Fruit fly (Drosophila melanogaster) whole organism, embryonic: ENCODE measurements around the gene CG13833.

Experiments used
- Awh ChIP-seq: fragments of 200-800 bp; sonication (Bioruptor generic); IDR thresholded peaks from 2 replicates; pipeline ENCODE4, ENCODE4 v1.3.6; 2022; ENCODE audit warnings: missing biosample characterization, missing genetic modification characterization
- B-H2 ChIP-seq: fragments of 200-800 bp; sonication (Bioruptor generic); optimal IDR thresholded peaks from 2 replicates; lab custom pipeline; 2018; ENCODE audit warnings: missing biosample characterization, mild to moderate bottlenecking, missing genetic modification characterization
- CG10209 ChIP-seq: fragments of 200-800 bp; sonication (Bioruptor generic); optimal IDR thresholded peaks from 3 replicates; lab custom pipeline; 2017; ENCODE audit warnings: missing biosample characterization, mild to moderate bottlenecking, missing genetic modification characterization, missing genetic modification reagents
- CG11093 ChIP-seq: fragments of 200-800 bp; sonication (Bioruptor generic); IDR thresholded peaks from 3 replicates; pipeline ENCODE4 v1.3.6; 2022; ENCODE audit warnings: missing biosample characterization, missing genetic modification characterization
- CG12219 ChIP-seq: fragments of 200-800 bp; sonication (Bioruptor generic); optimal IDR thresholded peaks from 3 replicates; lab custom pipeline; 2018; ENCODE audit warnings: missing biosample characterization, mild to moderate bottlenecking, missing genetic modification characterization
- CG1233 ChIP-seq: fragments of 200-800 bp; sonication (Bioruptor generic); optimal IDR thresholded peaks from 4 replicates; lab custom pipeline; 2018; ENCODE audit warnings: missing biosample characterization, mild to moderate bottlenecking, missing genetic modification characterization
- CG13775 ChIP-seq: fragments of 200-800 bp; sonication (Bioruptor generic); optimal IDR thresholded peaks from 3 replicates; lab custom pipeline; 2017; ENCODE audit warnings: missing biosample characterization, mild to moderate bottlenecking, missing genetic modification characterization
- CG1529 ChIP-seq: fragments of 200-800 bp; sonication (Bioruptor generic); optimal IDR thresholded peaks from 3 replicates; lab custom pipeline; 2018; ENCODE audit warnings: missing biosample characterization, missing genetic modification characterization
- CG1603 ChIP-seq: fragments of 200-800 bp; sonication (Bioruptor generic); optimal IDR thresholded peaks from 2 replicates; lab custom pipeline; 2019; ENCODE audit warnings: missing biosample characterization, mild to moderate bottlenecking, missing genetic modification characterization, moderate library complexity
- CG17912 ChIP-seq: fragments of 200-800 bp; sonication (Bioruptor generic); optimal IDR thresholded peaks from 2 replicates; lab custom pipeline; 2018; ENCODE audit warnings: missing biosample characterization, mild to moderate bottlenecking, missing genetic modification characterization
- CG1792 ChIP-seq: fragments of 200-800 bp; sonication (Bioruptor generic); optimal IDR thresholded peaks from 2 replicates; lab custom pipeline; 2016; ENCODE audit warnings: missing biosample characterization, missing genetic modification characterization
- CG18011 ChIP-seq: fragments of 200-800 bp; sonication (Bioruptor generic); optimal IDR thresholded peaks from 2 replicates; lab custom pipeline; 2017; ENCODE audit warnings: missing biosample characterization, missing genetic modification characterization, mild to moderate bottlenecking, moderate library complexity, missing genotype
- CG2129 ChIP-seq: fragments of 200-800 bp; sonication (Bioruptor generic); IDR thresholded peaks from 2 replicates; pipeline ENCODE4 v1.3.6; 2022; ENCODE audit warnings: missing biosample characterization, missing genetic modification characterization; ENCODE audit not compliant: partially characterized antibody
- CG30431 ChIP-seq: fragments of 200-800 bp; sonication (Bioruptor generic); optimal IDR thresholded peaks from 2 replicates; lab custom pipeline; 2017; ENCODE audit warnings: missing biosample characterization, missing genetic modification characterization
- CG34224 ChIP-seq: fragments of 200-800 bp; sonication (Bioruptor generic); IDR thresholded peaks from 3 replicates; pipeline ENCODE4 v1.3.6; 2022; ENCODE audit warnings: missing biosample characterization, missing genetic modification characterization; ENCODE audit not compliant: partially characterized antibody
- CG4328 ChIP-seq: fragments of 200-800 bp; sonication (Bioruptor generic); optimal IDR thresholded peaks from 3 replicates; lab custom pipeline; 2017; ENCODE audit warnings: missing biosample characterization, missing genetic modification reagents, missing genetic modification characterization
- CG7963 ChIP-seq: fragments of 200-800 bp; sonication (Bioruptor generic); IDR thresholded peaks from 3 replicates; pipeline ENCODE4 v1.3.6; 2022; ENCODE audit warnings: missing biosample characterization, missing genetic modification characterization; ENCODE audit not compliant: partially characterized antibody
- CG7987 ChIP-seq: fragments of 200-800 bp; sonication (Bioruptor generic); optimal IDR thresholded peaks from 2 replicates; lab custom pipeline; 2018; ENCODE audit warnings: missing biosample characterization, mild to moderate bottlenecking, missing genetic modification characterization, moderate library complexity
- Deaf1 ChIP-seq: fragments of 200-800 bp; optimal IDR thresholded peaks from 3 replicates; lab custom pipeline; 2019; ENCODE audit warnings: missing biosample characterization, mild to moderate bottlenecking, missing genetic modification characterization, moderate library complexity
- Doc3 ChIP-seq: fragments of 200-800 bp; sonication (Bioruptor generic); IDR thresholded peaks from 3 replicates; pipeline ENCODE4 v1.3.6; 2022; ENCODE audit warnings: missing biosample characterization, missing genetic modification characterization; ENCODE audit not compliant: partially characterized antibody
- Drgx ChIP-seq: fragments of 200-800 bp; sonication (Bioruptor generic); IDR thresholded peaks from 2 replicates; pipeline ENCODE4 v1.3.6; 2022; ENCODE audit warnings: missing biosample characterization, missing genetic modification characterization
- E2f2 ChIP-seq: fragments of 200-800 bp; sonication (Bioruptor generic); IDR thresholded peaks from 2 replicates; pipeline ENCODE4 v1.3.6; 2022; ENCODE audit warnings: missing biosample characterization, missing genetic modification characterization
- HLHmδ ChIP-seq: fragments of 200-800 bp; sonication (Bioruptor generic); optimal IDR thresholded peaks from 2 replicates; lab custom pipeline; 2018; ENCODE audit warnings: missing biosample characterization, mild to moderate bottlenecking, missing genetic modification characterization, moderate library complexity
- MBD-R2 ChIP-seq: fragments of 200-800 bp; sonication (Bioruptor generic); IDR thresholded peaks from 2 replicates; pipeline ENCODE4 v1.3.6; 2022; ENCODE audit warnings: missing biosample characterization, missing genetic modification characterization
- Max ChIP-seq: fragments of 200-800 bp; sonication (Bioruptor generic); optimal IDR thresholded peaks from 2 replicates; lab custom pipeline; 2016; ENCODE audit warnings: missing biosample characterization, mild to moderate bottlenecking, missing genetic modification characterization
- Meics ChIP-seq: fragments of 200-800 bp; sonication (Bioruptor generic); optimal IDR thresholded peaks from 2 replicates; lab custom pipeline; 2017; ENCODE audit warnings: missing biosample characterization, mild to moderate bottlenecking, missing genetic modification characterization
- NC2β ChIP-seq: fragments of 200-800 bp; sonication (Bioruptor generic); optimal IDR thresholded peaks from 2 replicates; lab custom pipeline; 2016; ENCODE audit warnings: missing biosample characterization, missing genetic modification characterization
- Opbp ChIP-seq: fragments of 200-800 bp; sonication (Bioruptor generic); IDR thresholded peaks from 3 replicates; pipeline ENCODE4 v1.3.6; 2022; ENCODE audit warnings: missing biosample characterization, missing genetic modification characterization; ENCODE audit not compliant: partially characterized antibody
- PHDP ChIP-seq: fragments of 200-800 bp; sonication (Bioruptor generic); optimal IDR thresholded peaks from 3 replicates; lab custom pipeline; 2018; ENCODE audit warnings: missing biosample characterization, mild to moderate bottlenecking, missing genetic modification characterization, moderate library complexity
- Side ChIP-seq: fragments of 200-800 bp; sonication (Bioruptor generic); optimal IDR thresholded peaks from 2 replicates; lab custom pipeline; 2016; ENCODE audit warnings: missing biosample characterization, missing genetic modification characterization
- Sox100B ChIP-seq: fragments of 200-800 bp; sonication (Bioruptor generic); optimal IDR thresholded peaks from 3 replicates; lab custom pipeline; 2018; ENCODE audit warnings: missing biosample characterization, mild to moderate bottlenecking, missing genetic modification characterization
- TFAM ChIP-seq: fragments of 200-800 bp; sonication (Bioruptor generic); optimal IDR thresholded peaks from 2 replicates; lab custom pipeline; 2017; ENCODE audit warnings: missing biosample characterization, missing genetic modification characterization, inconsistent platforms
- ac ChIP-seq: fragments of 200-800 bp; sonication (Bioruptor generic); optimal IDR thresholded peaks from 3 replicates; lab custom pipeline; 2017; ENCODE audit warnings: missing biosample characterization, mild to moderate bottlenecking, missing genetic modification characterization
- amos ChIP-seq: fragments of 200-800 bp; sonication (Bioruptor generic); IDR thresholded peaks from 2 replicates; pipeline ENCODE4 v1.3.6; 2022; ENCODE audit warnings: missing biosample characterization, missing genetic modification characterization; ENCODE audit not compliant: partially characterized antibody
- chinmo ChIP-seq: fragments of 200-800 bp; sonication (Bioruptor generic); IDR thresholded peaks from 4 replicates; pipeline ENCODE4 v1.3.6; 2022; ENCODE audit warnings: missing biosample characterization, missing genetic modification characterization; ENCODE audit not compliant: partially characterized antibody
- danr ChIP-seq: fragments of 200-800 bp; sonication (Bioruptor generic); IDR thresholded peaks from 2 replicates; pipeline ENCODE4 v1.3.6; 2022; ENCODE audit warnings: missing biosample characterization, missing genetic modification characterization
- disco-r ChIP-seq: fragments of 200-800 bp; sonication (Bioruptor generic); optimal IDR thresholded peaks from 2 replicates; lab custom pipeline; 2016; ENCODE audit warnings: missing biosample characterization, missing genetic modification characterization
- exex ChIP-seq: fragments of 200-800 bp; sonication (Bioruptor generic); optimal IDR thresholded peaks from 4 replicates; lab custom pipeline; 2018; ENCODE audit warnings: missing biosample characterization, mild to moderate bottlenecking, missing genetic modification characterization, moderate library complexity
- hbn ChIP-seq: fragments of 200-800 bp; sonication (Bioruptor generic); IDR thresholded peaks from 2 replicates; pipeline ENCODE4 v1.3.6; 2022; ENCODE audit warnings: missing biosample characterization, missing genetic modification characterization; ENCODE audit not compliant: partially characterized antibody
- hkb ChIP-seq, 2 experiments: fragments of 200-800 bp in 1 of 2; fragments of >200 bp in 1 of 2; sonication (Bioruptor generic) in 1 of 2; IDR thresholded peaks in 1 of 2; optimal IDR thresholded peaks in 1 of 2; 2 replicates each; pipeline versions ENCODE4 v1.3.6 to Lab custom; 2017 to 2022; ENCODE audit warnings: missing biosample characterization in 1 of 2, missing genetic modification characterization in 1 of 2
- jing ChIP-seq: fragments of 200-800 bp; sonication (Bioruptor generic); optimal IDR thresholded peaks from 2 replicates; lab custom pipeline; 2018; ENCODE audit warnings: missing biosample characterization, mild to moderate bottlenecking, missing genetic modification characterization
- maf-S ChIP-seq: fragments of 200-800 bp; sonication (Bioruptor generic); optimal IDR thresholded peaks from 2 replicates; lab custom pipeline; 2016; ENCODE audit warnings: missing biosample characterization, missing genetic modification characterization
- nerfin-1 ChIP-seq: fragments of 200-800 bp; sonication (Bioruptor generic); optimal IDR thresholded peaks from 3 replicates; lab custom pipeline; 2019; ENCODE audit warnings: missing biosample characterization, mild to moderate bottlenecking, missing genetic modification characterization, moderate library complexity
- sens-2 ChIP-seq: fragments of 200-800 bp; sonication (Bioruptor generic); IDR thresholded peaks from 2 replicates; pipeline ENCODE4 v1.3.6; 2022; ENCODE audit warnings: missing biosample characterization, missing genetic modification characterization
- sr ChIP-seq: fragments of 200-800 bp; sonication (Bioruptor generic); IDR thresholded peaks from 3 replicates; pipeline ENCODE4 v1.3.6; 2022; ENCODE audit warnings: missing biosample characterization, missing genetic modification characterization
- stc ChIP-seq: fragments of 200-800 bp; sonication (Bioruptor generic); IDR thresholded peaks from 2 replicates; pipeline ENCODE4 v1.3.6; 2022; ENCODE audit warnings: missing biosample characterization, missing genetic modification characterization
- tio ChIP-seq: fragments of 200-800 bp; sonication (Bioruptor generic); optimal IDR thresholded peaks from 2 replicates; lab custom pipeline; 2017; ENCODE audit warnings: missing biosample characterization, missing genetic modification characterization, inconsistent platforms
- vnd ChIP-seq: fragments of 200-800 bp; sonication (Bioruptor generic); IDR thresholded peaks from 3 replicates; pipeline ENCODE4 v1.3.6; 2022; ENCODE audit warnings: missing biosample characterization, missing genetic modification characterization; ENCODE audit not compliant: partially characterized antibody

Gene CG13833

dm6 chr3R:23053135-23053730 lies 17.9 kb upstream of the CG13833 start (continued):
- TF ChIP-seq CG1603 (tag; lab: Kevin White, UChicago), result peak; percentile 47
- TF ChIP-seq hbn (GFP tag; lab: Robert Waterston, UW), result peak; percentile 42
- 0 out of 3 replicates have a peak, but pooled peaks have one; percentile 12 for TF ChIP-seq vnd (GFP tag; lab: Robert Waterston, UW)
- no peak for TF ChIP-seq CG13775 (GFP tag; lab: Kevin White, UChicago)
- TF ChIP-seq Awh, result no peak
- no peak for TF ChIP-seq chinmo (GFP tag; lab: Robert Waterston, UW)
- 0 out of 2 replicates have a peak, but pooled peaks have one; percentile 11 for TF ChIP-seq CG2129 (GFP tag; lab: Robert Waterston, UW)
- no peak for TF ChIP-seq TFAM (GFP tag; lab: Kevin White, UChicago)
- TF ChIP-seq CG4328, result no peak
- peak; percentile 56; the same call in 2 of the 3 replicates for TF ChIP-seq Opbp (GFP tag; lab: Robert Waterston, UW)
- TF ChIP-seq CG1233, result no peak
- TF ChIP-seq HLHmδ (GFP tag; lab: Kevin White, UChicago), result no peak
- TF ChIP-seq ac (GFP tag; lab: Kevin White, UChicago), result no peak
- no peak for TF ChIP-seq hkb (optimal IDR thresholded peaks at IDR 0.05; lab: Kevin White, UChicago)
- TF ChIP-seq hkb (GFP tag; IDR thresholded peaks at IDR 0.05; lab: Robert Waterston, UW), result no peak
- TF ChIP-seq E2f2 (GFP tag; lab: Robert Waterston, UW), result peak; percentile 89
- TF ChIP-seq CG7987 (GFP tag; lab: Kevin White, UChicago), result no peak
- TF ChIP-seq disco-r, result no peak
- TF ChIP-seq danr (GFP tag; lab: Robert Waterston, UW), result no peak
- TF ChIP-seq CG30431 (GFP tag; lab: Kevin White, UChicago), result no peak
- TF ChIP-seq Max (GFP tag; lab: Kevin White, UChicago), result no peak
- TF ChIP-seq CG7963, result no peak
- TF ChIP-seq amos, result peak; percentile 61
- no peak for TF ChIP-seq CG1792
- TF ChIP-seq B-H2 (GFP tag; lab: Kevin White, UChicago), result no peak
- no peak for TF ChIP-seq PHDP (tag; lab: Kevin White, UChicago)
- no peak for TF ChIP-seq Deaf1 (tag; lab: Kevin White, UChicago)
- no peak for TF ChIP-seq nerfin-1 (tag; lab: Kevin White, UChicago)
- no peak for TF ChIP-seq exex
- peak; percentile 51; the same call in 1 of the 2 replicates for TF ChIP-seq MBD-R2
- TF ChIP-seq tio (GFP tag; lab: Kevin White, UChicago), result no peak
- TF ChIP-seq stc (GFP tag; lab: Robert Waterston, UW), result no peak
- TF ChIP-seq NC2β (GFP tag; lab: Kevin White, UChicago), result no peak
- TF ChIP-seq sens-2 (GFP tag; lab: Robert Waterston, UW), result no peak
- no peak for TF ChIP-seq CG11093
- no peak for TF ChIP-seq CG12219 (GFP tag; lab: Kevin White, UChicago)
- TF ChIP-seq sr (GFP tag; lab: Robert Waterston, UW), result no peak
- no peak for TF ChIP-seq CG18011
- peak; percentile 16; the same call in 2 of the 3 replicates for TF ChIP-seq Doc3
- no peak for TF ChIP-seq maf-S
- no peak for TF ChIP-seq CG1529 (GFP tag; lab: Kevin White, UChicago)
- TF ChIP-seq Side (GFP tag; lab: Kevin White, UChicago), result no peak
- no peak for TF ChIP-seq CG10209 (GFP tag; lab: Kevin White, UChicago)
- TF ChIP-seq Sox100B (GFP tag; lab: Kevin White, UChicago), result no peak
- no peak for TF ChIP-seq Drgx
- TF ChIP-seq jing, result no peak
- peak; percentile 13; the same call in 1 of the 3 replicates for TF ChIP-seq CG34224
- no peak for TF ChIP-seq Meics (GFP tag; lab: Kevin White, UChicago)
- TF ChIP-seq CG17912, result no peak
